Fruit fly (Drosophila melanogaster) whole organism, pupa: ENCODE data around the gene lectin-37Da.

Source experiments
- CG12605 ChIP-seq: fragments of 200-800 bp; sonication (Bioruptor generic); IDR thresholded peaks from 2 replicates; pipeline ENCODE4 v1.3.6; 2022; ENCODE audit warnings: missing biosample characterization, missing genetic modification characterization
- CG13204 ChIP-seq: fragments of 200-800 bp; sonication (Bioruptor generic); optimal IDR thresholded peaks from 2 replicates; lab custom pipeline; 2018; ENCODE audit warnings: missing biosample characterization, mild to moderate bottlenecking, missing genetic modification characterization, moderate library complexity
- CG14655 ChIP-seq: fragments of 200-800 bp; sonication (Bioruptor generic); optimal IDR thresholded peaks from 3 replicates; lab custom pipeline; 2017; ENCODE audit warnings: mild to moderate bottlenecking, missing biosample characterization, missing genetic modification reagents, missing genetic modification characterization
- CG15710 ChIP-seq: fragments of 200-800 bp; sonication (Bioruptor generic); optimal IDR thresholded peaks from 2 replicates; lab custom pipeline; 2018; ENCODE audit warnings: missing biosample characterization, mild to moderate bottlenecking, missing genetic modification characterization, moderate library complexity
- CG17806 ChIP-seq: fragments of 200-800 bp; sonication (Bioruptor generic); optimal IDR thresholded peaks from 2 replicates; lab custom pipeline; 2018; ENCODE audit warnings: missing biosample characterization, mild to moderate bottlenecking, missing genetic modification characterization, moderate library complexity
- CG32121 ChIP-seq: fragments of 200-800 bp; sonication (Bioruptor generic); IDR thresholded peaks from 2 replicates; pipeline ENCODE4 v1.3.6; 2022; ENCODE audit warnings: missing biosample characterization, missing genetic modification characterization
- CG34367 ChIP-seq: fragments of 200-800 bp; sonication (Bioruptor generic); optimal IDR thresholded peaks from 2 replicates; lab custom pipeline; 2018; ENCODE audit warnings: missing biosample characterization, mild to moderate bottlenecking, missing genetic modification characterization
- CG4496 ChIP-seq: fragments of 200-800 bp; sonication (Bioruptor generic); IDR thresholded peaks from 3 replicates; pipeline ENCODE4 v1.3.6; 2022; ENCODE audit warnings: missing biosample characterization, missing genetic modification characterization
- CG8159 ChIP-seq: fragments of 200-800 bp; sonication (Bioruptor generic); optimal IDR thresholded peaks from 3 replicates; lab custom pipeline; 2018; ENCODE audit warnings: missing biosample characterization, mild to moderate bottlenecking, missing genetic modification characterization, moderate library complexity
- CG8301 ChIP-seq: fragments of 200-800 bp; sonication (Bioruptor generic); optimal IDR thresholded peaks from 2 replicates; lab custom pipeline; 2018; ENCODE audit warnings: missing biosample characterization, mild to moderate bottlenecking, missing genetic modification characterization
- CG9948 ChIP-seq: fragments of 200-800 bp; sonication (Bioruptor generic); optimal IDR thresholded peaks from 2 replicates; lab custom pipeline; 2018; ENCODE audit warnings: missing biosample characterization, mild to moderate bottlenecking, missing genetic modification characterization, moderate library complexity
- D1 ChIP-seq: fragments of 200-800 bp; sonication (Bioruptor generic); optimal IDR thresholded peaks from 2 replicates; lab custom pipeline; 2018; ENCODE audit warnings: missing biosample characterization, mild to moderate bottlenecking, missing genetic modification characterization, moderate library complexity
- EcR ChIP-seq: fragments of 200-800 bp; sonication (Bioruptor generic); optimal IDR thresholded peaks from 3 replicates; lab custom pipeline; 2019; ENCODE audit warnings: missing biosample characterization, missing genetic modification characterization, mild to moderate bottlenecking, moderate library complexity, missing genetic modification reagents
- Ets98B ChIP-seq: fragments of 200-800 bp; sonication (Bioruptor generic); IDR thresholded peaks from 2 replicates; pipeline ENCODE4 v1.3.6; 2022; ENCODE audit warnings: missing biosample characterization, missing genetic modification characterization
- Pif1A ChIP-seq: fragments of 200-800 bp; sonication (Bioruptor generic); optimal IDR thresholded peaks from 3 replicates; lab custom pipeline; 2016; ENCODE audit warnings: missing biosample characterization, missing genetic modification characterization
- Pif1B ChIP-seq: fragments of 200-800 bp; sonication (Bioruptor generic); optimal IDR thresholded peaks from 3 replicates; lab custom pipeline; 2016; ENCODE audit warnings: missing biosample characterization, missing genetic modification characterization
- Snoo ChIP-seq: fragments of 200-800 bp; sonication (Bioruptor generic); optimal IDR thresholded peaks from 3 replicates; lab custom pipeline; 2017; ENCODE audit warnings: missing biosample characterization, mild to moderate bottlenecking, missing genetic modification characterization, inconsistent platforms
- fd96Ca ChIP-seq: fragments of 200-800 bp; sonication (Bioruptor generic); IDR thresholded peaks from 3 replicates; pipeline ENCODE4 v1.3.6; 2022; ENCODE audit warnings: missing biosample characterization, missing genetic modification characterization
- gl ChIP-seq: fragments of 200-800 bp; sonication (Bioruptor generic); optimal IDR thresholded peaks from 2 replicates; lab custom pipeline; 2018; ENCODE audit warnings: missing biosample characterization, mild to moderate bottlenecking, missing genetic modification characterization
- rn ChIP-seq: fragments of 200-800 bp; sonication (Bioruptor generic); IDR thresholded peaks from 2 replicates; pipeline ENCODE4 v1.3.6; 2022; ENCODE audit warnings: missing biosample characterization, missing genetic modification characterization

The lectin-37Da gene

dm6 chr2L:19426330-19426781 is 8.2 kb downstream of the lectin-37Da start, which contains the start of gene Pax:
Pax (minus strand) TSS chr2L:19426596.
- TF ChIP-seq CG17806 (tag; lab: Kevin White, UChicago) = no peak
- TF ChIP-seq Pif1A = peak; percentile 2
- TF ChIP-seq CG12605 (GFP tag; lab: Robert Waterston, UW) = peak; percentile 57; the same call in 1 of the 2 replicates
- no peak for TF ChIP-seq CG8301
- TF ChIP-seq gl (tag; lab: Kevin White, UChicago) = peak; percentile 62
- TF ChIP-seq Snoo (tag; lab: Kevin White, UChicago) = peak; percentile 26
- TF ChIP-seq CG4496 = peak; percentile 62; the same call in 2 of the 3 replicates
- no peak for TF ChIP-seq fd96Ca
- peak; percentile 9 for TF ChIP-seq CG15710 (tag; lab: Kevin White, UChicago)
- peak; percentile 52 for TF ChIP-seq CG13204
- TF ChIP-seq EcR (GFP tag; lab: Kevin White, UChicago) = peak; percentile 23
- no peak for TF ChIP-seq D1 (tag; lab: Kevin White, UChicago)
- TF ChIP-seq Pif1B = peak; percentile 2
- peak; percentile 49; the same call in 1 of the 2 replicates for TF ChIP-seq Ets98B (GFP tag; lab: Robert Waterston, UW)

- peak; percentile 6; the same call in 1 of the 3 replicates for TF ChIP-seq fd96Ca
- peak; percentile 81 for TF ChIP-seq EcR (GFP tag; lab: Kevin White, UChicago)
- TF ChIP-seq Ets98B (GFP tag; lab: Robert Waterston, UW) = no peak
- TF ChIP-seq, all 21 proteins: peak for 2
Observed at dm6 chr2L:19429731-19430130, 11.6 kb downstream of the lectin-37Da start.

dm6 chr2L:19430343-19430742 is 12.2 kb downstream of the lectin-37Da start, which contains the start of gene RtcB:
RtcB (plus strand) TSS chr2L:19430643.
- no peak for TF ChIP-seq CG4496
- TF ChIP-seq CG14655 = no peak
- TF ChIP-seq CG34367 = no peak
- TF ChIP-seq fd96Ca = no peak
- TF ChIP-seq CG12605 (GFP tag; lab: Robert Waterston, UW) = no peak

- no peak for TF ChIP-seq Snoo (tag; lab: Kevin White, UChicago)
- TF ChIP-seq CG4496 = peak; percentile 6; the same call in 1 of the 3 replicates
Observed at dm6 chr2L:19432424-19433015, 14.4 kb downstream of the lectin-37Da start, which contains the start of gene Rab9. Rab9 (plus strand) TSS chr2L:19432574.

- TF ChIP-seq CG8301 (peak; percentile 20), CG32121 (GFP tag; lab: Robert Waterston, UW) (0 out of 2 replicates have a peak, but pooled peaks have one; percentile 23), CG8159 (tag; lab: Kevin White, UChicago) (no peak), Pif1A (peak; percentile 19)
Observed at dm6 chr2L:19433292-19433691, 15.2 kb downstream of the lectin-37Da start.

dm6 chr2L:19434260-19434659 is 16.1 kb downstream of the lectin-37Da start:
- no peak for TF ChIP-seq Snoo (tag; lab: Kevin White, UChicago)
- 0 out of 3 replicates have a peak, but pooled peaks have one; percentile 16 for TF ChIP-seq CG4496
- TF ChIP-seq Pif1B = peak; percentile 14
- TF ChIP-seq fd96Ca = no peak

- peak; percentile 35 for TF ChIP-seq CG15710 (tag; lab: Kevin White, UChicago)
- TF ChIP-seq Snoo (tag; lab: Kevin White, UChicago) = peak; percentile 41
- peak; percentile 22 for TF ChIP-seq CG9948 (tag; lab: Kevin White, UChicago)
- TF ChIP-seq fd96Ca = peak; percentile 51; the same call in 1 of the 3 replicates
- TF ChIP-seq rn (GFP tag; lab: Robert Waterston, UW) = no peak
- peak; percentile 33 for TF ChIP-seq CG8301
- no peak for TF ChIP-seq CG13204
- no peak; the same call in 2 of the 3 replicates for TF ChIP-seq CG4496
- no peak for TF ChIP-seq D1 (tag; lab: Kevin White, UChicago)
- no peak for TF ChIP-seq Pif1B
- peak; percentile 82 for TF ChIP-seq EcR (GFP tag; lab: Kevin White, UChicago)
- TF ChIP-seq CG8159 (tag; lab: Kevin White, UChicago) = peak; percentile 40
- peak; percentile 9 for TF ChIP-seq Pif1A
- peak; percentile 17 for TF ChIP-seq CG14655
- TF ChIP-seq, all 21 proteins: peak for 9
Observed at dm6 chr2L:19438685-19439597, 20.8 kb downstream of the lectin-37Da start.
